Worm (Caenorhabditis elegans): ENCODE measurements around the gene Y32H12A.7.

ce11 chrIII:5402419-5402818 is 17.2 kb upstream of the Y32H12A.7 start:
- no peak for TF ChIP-seq nhr-11 (tag; optimal IDR thresholded peaks at IDR 0.05)
- TF ChIP-seq fos-1 (tag; optimal IDR thresholded peaks at IDR 0.05) = no peak
- TF ChIP-seq ama-1 (optimal IDR thresholded peaks at IDR 0.05) = no peak
- no peak for TF ChIP-seq jun-1 (tag; optimal IDR thresholded peaks at IDR 0.05)
- TF ChIP-seq unc-62 (GFP tag; optimal IDR thresholded peaks at IDR 0.05) = no peak
- TF ChIP-seq fkh-10 (GFP tag; optimal IDR thresholded peaks at IDR 0.05) = no peak
- no peak for TF ChIP-seq sea-2 (GFP tag; optimal IDR thresholded peaks at IDR 0.05)

All from whole organism, L3 larva.